Worm (Caenorhabditis elegans) whole organism, L4 larva: ENCODE results near the gene C32D5.8.

Experiments used
- R02D3.7 ChIP-seq: fragments of 150-350 bp; sonication (generic microtip); optimal IDR thresholded peaks from 3 replicates; lab custom pipeline; 2014; ENCODE audit warnings: missing biosample characterization, missing genetic modification characterization
- Y5F2A.4 ChIP-seq: fragments of 200-800 bp; sonication (Bioruptor generic); optimal IDR thresholded peaks from 2 replicates; lab custom pipeline; 2018; ENCODE audit warnings: mild to moderate bottlenecking, missing genetic modification characterization, missing compliant biosample characterization
- ZK337.2 ChIP-seq: fragments of 200-800 bp; sonication (Bioruptor generic); IDR thresholded peaks from 2 replicates; pipeline ENCODE4 v1.3.6; 2022; ENCODE audit warnings: missing genetic modification reagents, missing genetic modification characterization, missing compliant biosample characterization
- duxl-1 ChIP-seq: sonication (generic microtip); optimal IDR thresholded peaks from 2 replicates; lab custom pipeline; 2016; ENCODE audit warnings: mild to moderate bottlenecking, missing genetic modification characterization, moderate library complexity, missing compliant biosample characterization; ENCODE audit not compliant: poor library complexity
- fos-1 ChIP-seq: fragments of 150-350 bp; optimal IDR thresholded peaks from 2 replicates; lab custom pipeline; 2014; ENCODE audit warnings: missing biosample characterization, missing genetic modification characterization
- lim-7 ChIP-seq: fragments of 200-800 bp; sonication (Bioruptor generic); IDR thresholded peaks from 2 replicates; pipeline ENCODE4 v1.3.6; 2022; ENCODE audit warnings: missing genetic modification characterization, missing compliant biosample characterization
- lin-13 ChIP-seq: fragments of 150-350 bp; optimal IDR thresholded peaks from 2 replicates; lab custom pipeline; 2014; ENCODE audit warnings: missing biosample characterization, missing genetic modification reagents, missing genetic modification characterization
- lin-39 ChIP-seq: fragments of 150-350 bp; optimal IDR thresholded peaks from 2 replicates; lab custom pipeline; 2014; ENCODE audit warnings: missing biosample characterization, missing genetic modification reagents, missing genetic modification characterization
- lsy-2 ChIP-seq, 2 experiments: fragments of 150-350 bp in 1 of 2; sonication (generic microtip) in 1 of 2; optimal IDR thresholded peaks; 2 replicates each; lab custom pipeline; 2014 to 2017; ENCODE audit warnings: missing biosample characterization in 2 of 2, missing genetic modification characterization in 2 of 2
- mep-1 ChIP-seq: fragments of 150-350 bp; sonication (generic microtip); optimal IDR thresholded peaks from 3 replicates; lab custom pipeline; 2014; ENCODE audit warnings: missing biosample characterization, missing genetic modification characterization
- nhr-102 ChIP-seq: sonication (generic microtip); optimal IDR thresholded peaks from 2 replicates; lab custom pipeline; 2016; ENCODE audit warnings: mild to moderate bottlenecking, missing genetic modification characterization, moderate library complexity, missing compliant biosample characterization
- skn-1 ChIP-seq: fragments of 150-350 bp; optimal IDR thresholded peaks from 2 replicates; lab custom pipeline; 2014; ENCODE audit warnings: missing biosample characterization, missing genetic modification characterization
- unc-130 ChIP-seq: sonication (generic microtip); optimal IDR thresholded peaks from 2 replicates; lab custom pipeline; 2016; ENCODE audit warnings: missing genetic modification reagents, missing genetic modification characterization, missing compliant biosample characterization
- ztf-7 ChIP-seq: fragments of 150-350 bp; optimal IDR thresholded peaks from 2 replicates; lab custom pipeline; 2014; ENCODE audit warnings: missing biosample characterization, missing genetic modification characterization

ce11 chrII:6294261-6294660 lies 51.5 kb downstream of the C32D5.8 start, which contains the start of gene mps-1:
- TF ChIP-seq ztf-7 (no peak), mep-1 (tag; lab: Kevin White, UChicago) (no peak), R02D3.7 (no peak), duxl-1 (tag; lab: Kevin White, UChicago) (no peak), lin-39 (tag; lab: Kevin White, UChicago) (no peak), fos-1 (tag; lab: Kevin White, UChicago) (no peak), Y5F2A.4 (no peak), lim-7 (no peak), skn-1 (tag; lab: Kevin White, UChicago) (no peak), nhr-102 (tag; lab: Kevin White, UChicago) (no peak), ZK337.2 (GFP tag; lab: Robert Waterston, UW) (no peak), lin-13 (no peak), lsy-2 (tag; optimal IDR thresholded peaks at IDR 0.05; lab: Kevin White, UChicago) (no peak), unc-130 (no peak)
